Worm (Caenorhabditis elegans): ENCODE data around the gene mrps-18B.

mrps-18B gene

ce11 chrII:8525133-8525736 lies at the start of gene mrps-18B, which contains the start of gene prp-9:
mrps-18B (plus strand) TSS chrII:8525681.
prp-9 (minus strand) TSS chrII:8525396.
- TF ChIP-seq unc-62 (GFP tag; optimal IDR thresholded peaks at IDR 0.05): no peak

- no peak for TF ChIP-seq unc-62 (GFP tag; optimal IDR thresholded peaks at IDR 0.05)
Observed at ce11 chrII:8479337-8479736, 46.1 kb upstream of the mrps-18B start.

- TF ChIP-seq unc-62 (GFP tag; optimal IDR thresholded peaks at IDR 0.05): no peak
Observed at ce11 chrII:8480166-8480565, 45.3 kb upstream of the mrps-18B start, which contains the start of gene lact-4. lact-4 (minus strand) TSS chrII:8480478.

ce11 chrII:8481033-8481708 lies 44.3 kb upstream of the mrps-18B start:
- no peak for TF ChIP-seq unc-62 (GFP tag; optimal IDR thresholded peaks at IDR 0.05)

- no peak for TF ChIP-seq unc-62 (GFP tag; optimal IDR thresholded peaks at IDR 0.05)
Observed at ce11 chrII:8481731-8482253, 43.7 kb upstream of the mrps-18B start, which contains the start of gene M05D6.5. M05D6.5 (minus strand) TSS chrII:8482203.

ce11 chrII:8483124-8483792 lies 42.2 kb upstream of the mrps-18B start:
- no peak for TF ChIP-seq unc-62 (GFP tag; optimal IDR thresholded peaks at IDR 0.05)

ce11 chrII:8483793-8484186 lies 41.7 kb upstream of the mrps-18B start, which contains the start of gene taap-1:
taap-1 (minus strand) TSS chrII:8483871.
- no peak for TF ChIP-seq unc-62 (GFP tag; optimal IDR thresholded peaks at IDR 0.05)

- no peak for TF ChIP-seq unc-62 (GFP tag; optimal IDR thresholded peaks at IDR 0.05)
Observed at ce11 chrII:8484546-8484945, 40.9 kb upstream of the mrps-18B start.

- TF ChIP-seq unc-62 (GFP tag; optimal IDR thresholded peaks at IDR 0.05): no peak
Observed at ce11 chrII:8485603-8486002, 39.9 kb upstream of the mrps-18B start, which contains the start of gene gbh-2. gbh-2 (plus strand) TSS chrII:8485879.

ce11 chrII:8488123-8488522 lies 37.4 kb upstream of the mrps-18B start:
- no peak for TF ChIP-seq unc-62 (GFP tag; optimal IDR thresholded peaks at IDR 0.05)

ce11 chrII:8494228-8494717 lies 31.2 kb upstream of the mrps-18B start, which contains the start of gene M05D6.9:
M05D6.9 (plus strand) TSS chrII:8494278.
- no peak for TF ChIP-seq unc-62 (GFP tag; optimal IDR thresholded peaks at IDR 0.05)

ce11 chrII:8496184-8496583 lies 29.3 kb upstream of the mrps-18B start:
- TF ChIP-seq unc-62 (GFP tag; optimal IDR thresholded peaks at IDR 0.05): no peak

- no peak for TF ChIP-seq unc-62 (GFP tag; optimal IDR thresholded peaks at IDR 0.05)
Observed at ce11 chrII:8498173-8498572, 27.3 kb upstream of the mrps-18B start.

- TF ChIP-seq unc-62 (GFP tag; optimal IDR thresholded peaks at IDR 0.05): no peak
Observed at ce11 chrII:8499021-8499420, 26.5 kb upstream of the mrps-18B start.

ce11 chrII:8504074-8504724 lies 21.3 kb upstream of the mrps-18B start:
- TF ChIP-seq unc-62 (GFP tag; optimal IDR thresholded peaks at IDR 0.05): no peak

ce11 chrII:8506759-8507158 lies 18.7 kb upstream of the mrps-18B start:
- TF ChIP-seq unc-62 (GFP tag; optimal IDR thresholded peaks at IDR 0.05): no peak
